Fruit fly (Drosophila melanogaster): ENCODE data around the gene CG16700.

CG16700 gene

DNA sequence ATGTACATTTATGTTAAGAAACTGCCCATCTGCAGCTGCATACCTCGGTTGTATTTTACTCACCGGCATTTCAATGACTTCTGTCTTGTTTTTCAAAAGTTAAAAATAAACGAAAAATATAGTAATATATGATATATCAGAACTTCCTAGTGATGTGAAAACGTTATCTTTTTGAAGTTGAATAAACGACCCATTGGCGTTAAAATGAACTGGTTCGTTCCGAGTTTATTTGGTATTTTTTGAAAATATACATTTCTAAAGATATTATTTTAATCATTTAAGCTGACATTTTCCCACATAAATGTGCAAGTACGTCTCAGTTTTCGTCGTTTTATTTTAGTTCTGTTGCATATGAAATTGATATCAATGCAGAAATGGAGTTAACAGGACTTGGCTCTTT is 14.1 kb downstream of the CG16700 start, which contains the start of gene Arpc3B:
Gene Arpc3B (minus strand): TSS at position 146 of the 400 bp plus-strand sequence.
- TF ChIP-seq CG9705 (GFP tag; optimal IDR thresholded peaks at IDR 0.05) (no peak), GATAd (GFP tag; optimal IDR thresholded peaks at IDR 0.05) (no peak), Dif (GFP tag; optimal IDR thresholded peaks at IDR 0.05; ENCODE audit: partially characterized antibody) (no peak), br (GFP tag; optimal IDR thresholded peaks at IDR 0.05) (no peak), brk (GFP tag; optimal IDR thresholded peaks at IDR 0.05) (no peak), rgr (GFP tag; optimal IDR thresholded peaks at IDR 0.05) (no peak), OdsH (GFP tag; optimal IDR thresholded peaks at IDR 0.05) (no peak), Hr83 (GFP tag; optimal IDR thresholded peaks at IDR 0.05; ENCODE audit: poor library complexity, severe bottlenecking) (no peak), woc (GFP tag; optimal IDR thresholded peaks at IDR 0.05) (no peak), Abd-B (GFP tag; optimal IDR thresholded peaks at IDR 0.05) (no peak), N (GFP tag; optimal IDR thresholded peaks at IDR 0.05) (no peak), Jra (GFP tag; optimal IDR thresholded peaks at IDR 0.05) (no peak), lola (GFP tag; optimal IDR thresholded peaks at IDR 0.05) (no peak), Mio (GFP tag; optimal IDR thresholded peaks at IDR 0.05) (no peak), foxo (GFP tag; optimal IDR thresholded peaks at IDR 0.05) (no peak), usp (GFP tag; optimal IDR thresholded peaks at IDR 0.05) (no peak), ey (GFP tag; optimal IDR thresholded peaks at IDR 0.05) (no peak), sage (GFP tag; optimal IDR thresholded peaks at IDR 0.05) (no peak), tai (GFP tag; optimal IDR thresholded peaks at IDR 0.05) (no peak)

DNA sequence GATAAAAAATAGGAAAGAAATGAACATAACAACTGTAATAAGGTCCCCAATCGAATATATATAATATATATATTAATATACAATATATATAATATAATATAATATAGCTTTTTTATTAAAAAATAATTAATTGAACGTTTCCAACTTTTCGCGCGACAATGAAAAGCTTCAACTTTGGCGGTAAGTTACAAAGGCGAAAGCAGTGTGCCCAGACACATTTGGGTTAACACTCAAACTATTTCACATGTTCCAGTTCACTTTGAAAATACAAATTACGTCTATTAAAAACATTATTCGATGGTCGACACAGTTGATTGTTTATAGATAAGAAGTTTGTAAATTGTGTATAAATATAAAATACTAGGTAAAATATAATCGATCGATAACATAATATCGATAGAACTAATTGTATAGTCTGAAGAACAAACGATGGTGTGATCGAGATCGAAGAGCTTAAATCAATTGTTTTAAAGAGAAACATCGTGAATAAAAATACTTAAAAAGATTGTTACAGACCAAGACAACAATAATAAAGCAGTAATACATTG is 14.6 kb downstream of the CG16700 start:
- no peak for TF ChIP-seq Hnf4 (GFP tag; optimal IDR thresholded peaks at IDR 0.05)
- no peak for TF ChIP-seq jim (GFP tag; optimal IDR thresholded peaks at IDR 0.05)
- no peak for TF ChIP-seq Jra (GFP tag; optimal IDR thresholded peaks at IDR 0.05)
- no peak for TF ChIP-seq lola (GFP tag; optimal IDR thresholded peaks at IDR 0.05)
- TF ChIP-seq Hr78 (GFP tag; optimal IDR thresholded peaks at IDR 0.05) = no peak
- no peak for TF ChIP-seq Dif (GFP tag; optimal IDR thresholded peaks at IDR 0.05; ENCODE audit: partially characterized antibody)
- TF ChIP-seq OdsH (GFP tag; optimal IDR thresholded peaks at IDR 0.05) = no peak
- no peak for TF ChIP-seq usp (GFP tag; optimal IDR thresholded peaks at IDR 0.05)
- TF ChIP-seq sage (GFP tag; optimal IDR thresholded peaks at IDR 0.05) = no peak
- no peak for TF ChIP-seq sv (GFP tag; optimal IDR thresholded peaks at IDR 0.05)
- no peak for TF ChIP-seq h (GFP tag; optimal IDR thresholded peaks at IDR 0.05)
- no peak for TF ChIP-seq CG9705 (GFP tag; optimal IDR thresholded peaks at IDR 0.05)
- no peak for TF ChIP-seq pan (optimal IDR thresholded peaks at IDR 0.05)
- TF ChIP-seq psq (GFP tag; optimal IDR thresholded peaks at IDR 0.05) = no peak
- no peak for TF ChIP-seq Dfd (GFP tag; optimal IDR thresholded peaks at IDR 0.05)
- TF ChIP-seq Myc (optimal IDR thresholded peaks at IDR 0.05) = no peak
- TF ChIP-seq Mio (GFP tag; optimal IDR thresholded peaks at IDR 0.05) = no peak
- TF ChIP-seq fru (GFP tag; optimal IDR thresholded peaks at IDR 0.05) = no peak
- no peak for TF ChIP-seq Sp1 (GFP tag; optimal IDR thresholded peaks at IDR 0.05)
- no peak for TF ChIP-seq ey (GFP tag; optimal IDR thresholded peaks at IDR 0.05)

DNA sequence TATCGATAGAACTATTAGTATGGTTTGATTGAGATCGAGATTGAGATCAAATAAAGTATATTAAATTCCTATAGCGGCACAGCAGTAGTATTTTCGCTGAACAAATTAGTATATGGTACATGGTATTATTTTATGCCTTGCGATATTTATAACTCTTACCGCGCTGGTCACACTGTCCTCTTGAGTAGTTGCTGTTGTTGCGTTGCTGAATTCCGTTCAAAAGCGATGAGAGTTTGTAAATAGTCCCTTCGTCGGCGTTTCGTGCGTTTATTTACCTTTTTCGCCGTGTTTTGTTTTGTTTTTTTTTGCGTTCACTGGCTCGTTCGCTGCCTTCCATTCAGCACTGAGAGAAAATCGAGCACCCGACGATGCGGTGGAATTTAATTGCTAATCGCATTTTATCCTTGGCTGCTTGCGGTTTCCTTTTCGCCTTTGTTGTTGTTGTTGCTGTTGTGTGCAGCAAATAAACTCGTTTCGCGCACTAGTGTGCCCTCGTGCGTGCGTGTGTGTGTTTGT is 15.8 kb downstream of the CG16700 start, which contains the start of gene CG5004:
Gene CG5004 (plus strand): TSS at position 182 of the 516 bp plus-strand sequence.
- no peak for TF ChIP-seq Dfd (GFP tag; optimal IDR thresholded peaks at IDR 0.05)
- TF ChIP-seq dmrt93B (GFP tag; optimal IDR thresholded peaks at IDR 0.05) = no peak
- TF ChIP-seq HLH106 (tag; optimal IDR thresholded peaks at IDR 0.05) = no peak
- no peak for TF ChIP-seq Rel (GFP tag; optimal IDR thresholded peaks at IDR 0.05)
- no peak for TF ChIP-seq Rel (tag; optimal IDR thresholded peaks at IDR 0.05)
- TF ChIP-seq br (GFP tag; optimal IDR thresholded peaks at IDR 0.05) = no peak
- TF ChIP-seq dl (GFP tag; optimal IDR thresholded peaks at IDR 0.05; ENCODE audit: insufficient read depth in 1 of 2, partially characterized antibody in 2 of 2) = no peak
- TF ChIP-seq tai (GFP tag; optimal IDR thresholded peaks at IDR 0.05) = no peak
- TF ChIP-seq fru (GFP tag; optimal IDR thresholded peaks at IDR 0.05) = peak; percentile 8
- TF ChIP-seq GATAd (GFP tag; optimal IDR thresholded peaks at IDR 0.05) = no peak
- no peak for TF ChIP-seq lola (GFP tag; optimal IDR thresholded peaks at IDR 0.05)
- peak; percentile 6 for TF ChIP-seq rgr (GFP tag; optimal IDR thresholded peaks at IDR 0.05)
- peak; percentile 27 for TF ChIP-seq OdsH (GFP tag; optimal IDR thresholded peaks at IDR 0.05)
- peak; percentile 25 for TF ChIP-seq Sp1 (GFP tag; optimal IDR thresholded peaks at IDR 0.05)
- TF ChIP-seq CG9705 (GFP tag; optimal IDR thresholded peaks at IDR 0.05) = no peak
- peak; percentile 11 for TF ChIP-seq Jra (GFP tag; optimal IDR thresholded peaks at IDR 0.05)
- TF ChIP-seq sage (GFP tag; optimal IDR thresholded peaks at IDR 0.05) = no peak
- peak; percentile 12 for TF ChIP-seq brk (GFP tag; optimal IDR thresholded peaks at IDR 0.05)

All from whole organism, wandering third instar larva.